Fruit fly (Drosophila melanogaster) whole organism, embryonic: ENCODE measurements around the gene mbt.
A peak's percentile ranks its signal among the peaks of the same experiment; 100 is the strongest.

Experiments used
- B-H2 ChIP-seq: fragments of 200-800 bp; sonication (Bioruptor generic); optimal IDR thresholded peaks from 2 replicates; lab custom pipeline; 2018; ENCODE audit warnings: missing biosample characterization, mild to moderate bottlenecking, missing genetic modification characterization
- BEAF-32 ChIP-seq: fragments of 200-800 bp; sonication (Bioruptor generic); optimal IDR thresholded peaks from 3 replicates; lab custom pipeline; 2017; ENCODE audit warnings: missing biosample characterization, missing genetic modification characterization, mild to moderate bottlenecking, moderate library complexity, missing genetic modification reagents
- Bgb ChIP-seq: fragments of 200-800 bp; sonication (Bioruptor generic); IDR thresholded peaks from 2 replicates; pipeline ENCODE4 v1.3.6; 2022; ENCODE audit warnings: missing biosample characterization, missing genetic modification characterization; ENCODE audit not compliant: partially characterized antibody
- CG10543 ChIP-seq: fragments of 200-800 bp; sonication (Bioruptor generic); optimal IDR thresholded peaks from 3 replicates; lab custom pipeline; 2017; ENCODE audit warnings: missing biosample characterization, mild to moderate bottlenecking, missing genetic modification characterization, moderate library complexity
- CG12299 ChIP-seq: fragments of 200-800 bp; sonication (Bioruptor generic); optimal IDR thresholded peaks from 2 replicates; lab custom pipeline; 2018; ENCODE audit warnings: missing biosample characterization, mild to moderate bottlenecking, missing genetic modification characterization
- CG13624 ChIP-seq: fragments of 200-800 bp; sonication (Bioruptor generic); optimal IDR thresholded peaks from 2 replicates; lab custom pipeline; 2016; ENCODE audit warnings: missing biosample characterization, missing genetic modification characterization
- CG14050 ChIP-seq: fragments of 200-800 bp; sonication (Bioruptor generic); IDR thresholded peaks from 3 replicates; pipeline ENCODE4 v1.3.6; 2022; ENCODE audit warnings: missing biosample characterization, missing genetic modification characterization
- CG14441 ChIP-seq: fragments of 200-800 bp; sonication (Bioruptor generic); IDR thresholded peaks from 2 replicates; pipeline ENCODE4 v1.3.6; 2022; ENCODE audit warnings: missing biosample characterization, missing genetic modification characterization
- CG14860 ChIP-seq: fragments of 200-800 bp; sonication (Bioruptor generic); IDR thresholded peaks from 3 replicates; pipeline ENCODE4 v1.3.6; 2022; ENCODE audit warnings: missing biosample characterization, missing genetic modification characterization; ENCODE audit not compliant: partially characterized antibody
- CG18011 ChIP-seq: fragments of 200-800 bp; sonication (Bioruptor generic); optimal IDR thresholded peaks from 2 replicates; lab custom pipeline; 2017; ENCODE audit warnings: missing biosample characterization, missing genetic modification characterization, mild to moderate bottlenecking, moderate library complexity, missing genotype
- CG18262 ChIP-seq: fragments of 200-800 bp; optimal IDR thresholded peaks from 3 replicates; lab custom pipeline; 2019; ENCODE audit warnings: missing biosample characterization, mild to moderate bottlenecking, missing genetic modification characterization, moderate library complexity
- CG1832 ChIP-seq: fragments of 200-800 bp; sonication (Bioruptor generic); optimal IDR thresholded peaks from 2 replicates; lab custom pipeline; 2017; ENCODE audit warnings: missing biosample characterization, mild to moderate bottlenecking, missing genetic modification characterization, inconsistent platforms
- CG2712 ChIP-seq: fragments of 200-800 bp; optimal IDR thresholded peaks from 3 replicates; lab custom pipeline; 2019; ENCODE audit warnings: missing biosample characterization, mild to moderate bottlenecking, missing genetic modification characterization, moderate library complexity
- CG34376 ChIP-seq: fragments of 200-800 bp; sonication (Bioruptor generic); optimal IDR thresholded peaks from 2 replicates; lab custom pipeline; 2018; ENCODE audit warnings: missing biosample characterization, mild to moderate bottlenecking, missing genetic modification characterization
- CG4360 ChIP-seq: fragments of 200-800 bp; sonication (Bioruptor generic); IDR thresholded peaks from 2 replicates; pipeline ENCODE4 v1.3.6; 2022; ENCODE audit warnings: missing biosample characterization, missing genetic modification characterization
- CG4424 ChIP-seq: fragments of 200-800 bp; sonication (Bioruptor generic); optimal IDR thresholded peaks from 3 replicates; lab custom pipeline; 2016; ENCODE audit warnings: missing biosample characterization, missing genetic modification characterization
- CG6854 ChIP-seq: fragments of 200-800 bp; sonication (Bioruptor generic); optimal IDR thresholded peaks from 3 replicates; lab custom pipeline; 2017; ENCODE audit warnings: missing biosample characterization, mild to moderate bottlenecking, missing genetic modification characterization
- CG7357 ChIP-seq: fragments of 200-800 bp; sonication (Bioruptor generic); IDR thresholded peaks from 3 replicates; pipeline ENCODE4 v1.3.6; 2022; ENCODE audit warnings: missing biosample characterization, missing genetic modification characterization
- CG7928 ChIP-seq: fragments of 200-800 bp; sonication (Bioruptor generic); optimal IDR thresholded peaks from 2 replicates; lab custom pipeline; 2017; ENCODE audit warnings: missing biosample characterization, mild to moderate bottlenecking, missing genetic modification characterization
- CG8765 ChIP-seq: fragments of 200-800 bp; sonication (Bioruptor generic); IDR thresholded peaks from 2 replicates; pipeline ENCODE4 v1.3.6; 2022; ENCODE audit warnings: missing biosample characterization, missing genetic modification characterization
- CG9727 ChIP-seq: fragments of 200-800 bp; sonication (Bioruptor generic); optimal IDR thresholded peaks from 3 replicates; lab custom pipeline; 2017; ENCODE audit warnings: missing biosample characterization, mild to moderate bottlenecking, missing genetic modification characterization
- Dad ChIP-seq: fragments of 200-800 bp; sonication (Bioruptor generic); optimal IDR thresholded peaks from 3 replicates; lab custom pipeline; 2016; ENCODE audit warnings: missing biosample characterization, missing genetic modification characterization
- Dll ChIP-seq: fragments of 200-800 bp; sonication (Bioruptor generic); IDR thresholded peaks from 4 replicates; pipeline ENCODE4 v1.3.6; 2022; ENCODE audit warnings: missing biosample characterization, missing genetic modification characterization; ENCODE audit not compliant: partially characterized antibody
- Doc2 ChIP-seq: fragments of 200-800 bp; sonication (Bioruptor generic); IDR thresholded peaks from 2 replicates; pipeline ENCODE4 v1.3.6; 2022; ENCODE audit warnings: missing biosample characterization, missing genetic modification characterization
- Eip74EF ChIP-seq, 2 experiments: fragments of 200-800 bp in 1 of 2; fragments of >200 bp in 1 of 2; sonication (Bioruptor generic) in 1 of 2; optimal IDR thresholded peaks; 2 replicates each; lab custom pipeline; 2017 to 2019; ENCODE audit warnings: missing biosample characterization in 2 of 2, missing genetic modification characterization in 2 of 2, mild to moderate bottlenecking in 1 of 2, moderate library complexity in 1 of 2
- Ets97D ChIP-seq: fragments of 200-800 bp; sonication (Bioruptor generic); optimal IDR thresholded peaks from 3 replicates; lab custom pipeline; 2016; ENCODE audit warnings: missing biosample characterization, missing genetic modification characterization
- HLHmδ ChIP-seq: fragments of 200-800 bp; sonication (Bioruptor generic); optimal IDR thresholded peaks from 2 replicates; lab custom pipeline; 2018; ENCODE audit warnings: missing biosample characterization, mild to moderate bottlenecking, missing genetic modification characterization, moderate library complexity
- MESR4 ChIP-seq: fragments of 200-800 bp; sonication (Bioruptor generic); optimal IDR thresholded peaks from 2 replicates; lab custom pipeline; 2018; ENCODE audit warnings: missing biosample characterization, mild to moderate bottlenecking, missing genetic modification characterization, moderate library complexity
- Med ChIP-seq: fragments of 200-800 bp; sonication (Bioruptor generic); peaks from one replicate; lab custom pipeline; 2016; ENCODE audit warnings: missing biosample characterization, missing genetic modification characterization, mild to moderate bottlenecking, inconsistent platforms, moderate library complexity
- Myb ChIP-seq: fragments of 200-800 bp; sonication (Bioruptor generic); optimal IDR thresholded peaks from 2 replicates; lab custom pipeline; 2016; ENCODE audit warnings: missing biosample characterization, missing genetic modification characterization
- Rx ChIP-seq: fragments of 200-800 bp; sonication (Bioruptor generic); IDR thresholded peaks from 2 replicates; pipeline ENCODE4 v1.3.6; 2022; ENCODE audit warnings: missing biosample characterization, missing genetic modification characterization
- Vsx1 ChIP-seq: fragments of 200-800 bp; sonication (Bioruptor generic); optimal IDR thresholded peaks from 2 replicates; lab custom pipeline; 2017; ENCODE audit warnings: missing biosample characterization, mild to moderate bottlenecking, missing genetic modification characterization, missing genetic modification reagents
- cas ChIP-seq: fragments of 200-800 bp; sonication (Bioruptor generic); IDR thresholded peaks from 2 replicates; pipeline ENCODE4 v1.3.6; 2022; ENCODE audit warnings: missing biosample characterization, missing genetic modification characterization
- cg ChIP-seq: fragments of 200-800 bp; sonication (Bioruptor generic); optimal IDR thresholded peaks from 3 replicates; lab custom pipeline; 2019; ENCODE audit warnings: missing biosample characterization, mild to moderate bottlenecking, missing genetic modification characterization, moderate library complexity
- kni ChIP-seq: fragments of 200-800 bp; sonication (Bioruptor generic); optimal IDR thresholded peaks from 3 replicates; lab custom pipeline; 2017; ENCODE audit warnings: mild to moderate bottlenecking, missing biosample characterization, missing genetic modification reagents, missing genetic modification characterization
- knrl ChIP-seq: fragments of 200-800 bp; sonication (Bioruptor generic); IDR thresholded peaks from 3 replicates; pipeline ENCODE4 v1.3.6; 2022; ENCODE audit warnings: missing biosample characterization, missing genetic modification characterization; ENCODE audit not compliant: partially characterized antibody
- lov ChIP-seq, 2 experiments: fragments of 200-800 bp in 1 of 2; fragments of >200 bp in 1 of 2; sonication (Bioruptor generic) in 1 of 2; IDR thresholded peaks in 1 of 2; optimal IDR thresholded peaks in 1 of 2; 2 replicates in 1 of 2; 3 replicates in 1 of 2; pipeline versions ENCODE4 v1.3.6 to Lab custom; 2017 to 2022; ENCODE audit warnings: missing biosample characterization in 1 of 2, missing genetic modification characterization in 1 of 2
- luna ChIP-seq: fragments of 200-800 bp; sonication (Bioruptor generic); optimal IDR thresholded peaks from 2 replicates; lab custom pipeline; 2016; ENCODE audit warnings: missing biosample characterization, missing genetic modification characterization
- mld ChIP-seq: fragments of 200-800 bp; sonication (Bioruptor generic); IDR thresholded peaks from 3 replicates; pipeline ENCODE4 v1.3.6; 2022; ENCODE audit warnings: missing biosample characterization, missing genetic modification characterization; ENCODE audit not compliant: partially characterized antibody
- p53 ChIP-seq: fragments of 200-800 bp; sonication (Bioruptor generic); optimal IDR thresholded peaks from 2 replicates; lab custom pipeline; 2016; ENCODE audit warnings: missing biosample characterization, missing genetic modification characterization
- pan ChIP-seq, 4 experiments: fragments of >200 bp in 3 of 4; fragments of 200-800 bp in 1 of 4; sonication (Bioruptor generic) in 1 of 4; optimal IDR thresholded peaks in 3 of 4; IDR thresholded peaks in 1 of 4; 2 replicates each; pipeline versions ENCODE4 v1.3.6 to Lab custom; 2017 to 2022; ENCODE audit warnings: missing biosample characterization in 2 of 4, missing genetic modification characterization in 2 of 4, mixed read lengths in 1 of 4
- prd ChIP-seq, 3 experiments: fragments of >200 bp in 2 of 3; fragments of 200-800 bp in 1 of 3; sonication (Bioruptor generic) in 1 of 3; optimal IDR thresholded peaks in 2 of 3; IDR thresholded peaks in 1 of 3; 2 replicates in 2 of 3; 3 replicates in 1 of 3; pipeline versions ENCODE4 v1.3.6 to Lab custom; 2017 to 2022; ENCODE audit warnings: missing biosample characterization in 1 of 3, missing genetic modification characterization in 1 of 3
- pros ChIP-seq: fragments of 200-800 bp; sonication (Bioruptor generic); optimal IDR thresholded peaks from 3 replicates; lab custom pipeline; 2019; ENCODE audit warnings: missing biosample characterization, mild to moderate bottlenecking, missing genetic modification characterization, moderate library complexity
- pzg ChIP-seq: fragments of 200-800 bp; sonication (Bioruptor generic); optimal IDR thresholded peaks from 3 replicates; lab custom pipeline; 2018; ENCODE audit warnings: missing biosample characterization, mild to moderate bottlenecking, missing genetic modification characterization, moderate library complexity
- sens-2 ChIP-seq: fragments of 200-800 bp; sonication (Bioruptor generic); IDR thresholded peaks from 2 replicates; pipeline ENCODE4 v1.3.6; 2022; ENCODE audit warnings: missing biosample characterization, missing genetic modification characterization
- sna ChIP-seq: fragments of 200-800 bp; sonication (Bioruptor generic); IDR thresholded peaks from 2 replicates; pipeline ENCODE4 v1.3.6; 2022; ENCODE audit warnings: missing biosample characterization, missing genetic modification characterization; ENCODE audit not compliant: partially characterized antibody
- stc ChIP-seq: fragments of 200-800 bp; sonication (Bioruptor generic); IDR thresholded peaks from 2 replicates; pipeline ENCODE4 v1.3.6; 2022; ENCODE audit warnings: missing biosample characterization, missing genetic modification characterization
- tap ChIP-seq: fragments of 200-800 bp; optimal IDR thresholded peaks from 3 replicates; lab custom pipeline; 2019; ENCODE audit warnings: missing biosample characterization, mild to moderate bottlenecking, missing genetic modification characterization, moderate library complexity

mbt gene

DNA sequence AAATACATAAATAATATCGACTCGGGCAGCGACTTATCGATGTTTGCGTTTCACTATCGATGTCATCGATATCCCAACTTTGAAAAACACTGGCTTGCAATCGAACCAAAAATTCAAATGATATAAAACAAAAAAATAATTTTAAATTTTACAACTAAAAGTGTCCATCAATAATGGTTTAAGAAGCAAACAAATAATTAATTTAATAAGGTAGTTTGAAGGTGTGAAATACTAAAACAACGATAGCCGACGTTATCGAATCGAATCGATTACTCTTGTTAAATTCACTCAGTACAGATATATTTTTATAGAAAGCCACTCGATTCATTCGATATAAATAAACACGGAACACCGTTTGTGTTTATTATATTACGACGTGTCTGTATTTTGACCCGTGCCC lies 17.1 kb upstream of the mbt start, which contains the start of the genes SMC3 and Ubc7 (continued):
- TF ChIP-seq cas (no peak), Bgb (GFP tag; lab: Robert Waterston, UW) (peak; percentile 88), mld (GFP tag; lab: Robert Waterston, UW) (peak; percentile 88; the same call in 2 of the 3 replicates), CG7928 (GFP tag; lab: Kevin White, UChicago) (no peak), CG13624 (GFP tag; lab: Kevin White, UChicago) (no peak), B-H2 (GFP tag; lab: Kevin White, UChicago) (no peak), Ets97D (GFP tag; lab: Kevin White, UChicago) (peak; percentile 18), Eip74EF (GFP tag; optimal IDR thresholded peaks at IDR 0.05; lab: Kevin White, UChicago) (no peak), pan (optimal IDR thresholded peaks at IDR 0.05; lab: Kevin White, UChicago) (no peak), pan (GFP tag; optimal IDR thresholded peaks at IDR 0.05 in 1 of 2, IDR thresholded peaks at IDR 0.05 in 1 of 2) (no peak), Dll (peak; percentile 94), kni (no peak), Med (GFP tag; lab: Kevin White, UChicago) (peak; percentile 70), sna (GFP tag; lab: Robert Waterston, UW) (peak; percentile 92), CG12299 (tag; lab: Kevin White, UChicago) (no peak), lov (optimal IDR thresholded peaks at IDR 0.05; lab: Kevin White, UChicago) (no peak), lov (GFP tag; IDR thresholded peaks at IDR 0.05; lab: Robert Waterston, UW) (no peak), prd (optimal IDR thresholded peaks at IDR 0.05; lab: Kevin White, UChicago) (no peak), prd (GFP tag; IDR thresholded peaks at IDR 0.05; lab: Robert Waterston, UW) (no peak), CG2712 (tag; lab: Kevin White, UChicago) (peak; percentile 26), sens-2 (GFP tag; lab: Robert Waterston, UW) (no peak), MESR4 (GFP tag; lab: Kevin White, UChicago) (no peak), pzg (GFP tag; lab: Kevin White, UChicago) (peak; percentile 28), p53 (GFP tag; lab: Kevin White, UChicago) (no peak), stc (GFP tag; lab: Robert Waterston, UW) (no peak), HLHmδ (GFP tag; lab: Kevin White, UChicago) (no peak), CG4360 (GFP tag; lab: Robert Waterston, UW) (peak; percentile 70), CG18262 (tag; lab: Kevin White, UChicago) (peak; percentile 24), CG18011 (GFP tag; lab: Kevin White, UChicago) (no peak), CG14441 (GFP tag; lab: Robert Waterston, UW) (no peak), Dad (GFP tag; lab: Kevin White, UChicago) (no peak), Myb (GFP tag; lab: Kevin White, UChicago) (peak; percentile 5), CG10543 (GFP tag; lab: Kevin White, UChicago) (no peak), luna (GFP tag; lab: Kevin White, UChicago) (no peak), CG9727 (GFP tag; lab: Kevin White, UChicago) (no peak), CG4424 (no peak), pros (GFP tag; lab: Kevin White, UChicago) (no peak), knrl (GFP tag; lab: Robert Waterston, UW) (peak; percentile 86; the same call in 2 of the 3 replicates), CG7357 (GFP tag; lab: Robert Waterston, UW) (no peak), CG14050 (GFP tag; lab: Robert Waterston, UW) (no peak), tap (no peak), CG14860 (GFP tag; lab: Robert Waterston, UW) (peak; percentile 98), cg (GFP tag; lab: Kevin White, UChicago) (no peak), CG34376 (GFP tag; lab: Kevin White, UChicago) (no peak), BEAF-32 (GFP tag; lab: Kevin White, UChicago) (peak; percentile 85), Doc2 (GFP tag; lab: Robert Waterston, UW) (no peak), CG8765 (GFP tag; lab: Robert Waterston, UW) (no peak), Vsx1 (no peak), Rx (GFP tag; lab: Robert Waterston, UW) (no peak), CG6854 (GFP tag; lab: Kevin White, UChicago) (no peak), CG1832 (GFP tag; lab: Kevin White, UChicago) (no peak)
